Fruit fly (Drosophila melanogaster) whole organism, prepupa: Measurements from ENCODE around the gene CG12517.

Source experiments
- CG31627 ChIP-seq: fragments of 200-800 bp; sonication (Bioruptor generic); optimal IDR thresholded peaks from 3 replicates; lab custom pipeline; 2016; ENCODE audit warnings: missing biosample characterization, missing genetic modification characterization
- CG34406 ChIP-seq: fragments of 200-800 bp; sonication (Bioruptor generic); optimal IDR thresholded peaks from 3 replicates; lab custom pipeline; 2016; ENCODE audit warnings: missing biosample characterization, missing genetic modification characterization
- CG6792 ChIP-seq: fragments of 200-800 bp; sonication (Bioruptor generic); optimal IDR thresholded peaks from 3 replicates; lab custom pipeline; 2016; ENCODE audit warnings: missing biosample characterization, missing genetic modification characterization
- CG8119 ChIP-seq: fragments of 200-800 bp; sonication (Bioruptor generic); IDR thresholded peaks from 3 replicates; pipeline ENCODE4 v1.3.6; 2022; ENCODE audit warnings: missing biosample characterization, missing genetic modification characterization
- CG8319 ChIP-seq: fragments of 200-800 bp; sonication (Bioruptor generic); optimal IDR thresholded peaks from 3 replicates; lab custom pipeline; 2016; ENCODE audit warnings: missing biosample characterization, missing genetic modification characterization
- Eip78C ChIP-seq: fragments of 200-800 bp; sonication (Bioruptor generic); peaks from one replicate; lab custom pipeline; 2016; ENCODE audit warnings: missing biosample characterization, missing genetic modification characterization
- Ets21C ChIP-seq: fragments of 200-800 bp; sonication (Bioruptor generic); optimal IDR thresholded peaks from 3 replicates; lab custom pipeline; 2016; ENCODE audit warnings: missing biosample characterization, missing genetic modification characterization
- Hr38 ChIP-seq: sonication (Bioruptor generic); optimal IDR thresholded peaks from 2 replicates; lab custom pipeline; 2016; ENCODE audit warnings: missing biosample characterization, missing genetic modification characterization
- Hr39 ChIP-seq: fragments of 200-800 bp; sonication (Bioruptor generic); optimal IDR thresholded peaks from 2 replicates; lab custom pipeline; 2016; ENCODE audit warnings: missing biosample characterization, missing genetic modification characterization
- Sox102F ChIP-seq: fragments of 200-800 bp; sonication (Bioruptor generic); optimal IDR thresholded peaks from 2 replicates; lab custom pipeline; 2016; ENCODE audit warnings: missing biosample characterization, mild to moderate bottlenecking, missing genetic modification characterization
- acj6 ChIP-seq: fragments of 200-800 bp; sonication (Bioruptor generic); optimal IDR thresholded peaks from 3 replicates; lab custom pipeline; 2016; ENCODE audit warnings: missing biosample characterization, missing genetic modification characterization
- eg ChIP-seq: fragments of 200-800 bp; sonication (Bioruptor generic); IDR thresholded peaks from 3 replicates; pipeline ENCODE4 v1.3.6; 2022; ENCODE audit warnings: missing biosample characterization, missing genetic modification characterization
- fkh ChIP-seq: fragments of 200-800 bp; sonication (Bioruptor generic); optimal IDR thresholded peaks from 3 replicates; lab custom pipeline; 2017; ENCODE audit warnings: missing biosample characterization, mild to moderate bottlenecking, missing genetic modification characterization, moderate library complexity
- salr ChIP-seq, 2 experiments: fragments of 200-800 bp; sonication (Bioruptor generic); optimal IDR thresholded peaks; 3 replicates each; lab custom pipeline; 2016 to 2018; ENCODE audit warnings: missing biosample characterization in 2 of 2, missing genetic modification characterization in 2 of 2, mild to moderate bottlenecking in 1 of 2
- spab ChIP-seq: fragments of 200-800 bp; sonication (Bioruptor generic); optimal IDR thresholded peaks from 2 replicates; lab custom pipeline; 2017; ENCODE audit warnings: missing biosample characterization, mild to moderate bottlenecking, missing genetic modification characterization, missing genetic modification reagents

CG12517 gene

DNA sequence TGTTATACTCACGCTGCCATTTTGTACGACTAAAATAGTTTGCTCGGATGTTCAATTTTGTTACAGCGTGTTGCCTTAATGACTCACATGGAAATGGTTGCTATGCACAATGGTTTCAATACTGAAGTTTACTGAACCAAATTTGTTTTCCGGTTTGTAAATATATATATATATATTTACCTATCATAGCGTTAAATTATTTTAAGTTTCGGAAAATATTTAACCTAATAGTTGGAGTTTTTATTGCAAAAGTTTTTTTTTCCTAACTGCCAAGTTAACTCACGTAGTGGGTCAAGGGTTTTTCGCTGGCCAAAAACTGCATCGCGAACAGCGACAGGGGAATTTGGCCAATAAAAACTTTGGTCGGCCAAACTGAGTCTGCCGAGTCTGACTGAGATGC lies 38.8 kb downstream of the CG12517 start, which contains the start of gene CG7309:
Gene CG7309 (minus strand): TSS at position 101 of the 400 bp plus-strand sequence.
- TF ChIP-seq eg (no peak), CG6792 (GFP tag; lab: Kevin White, UChicago) (no peak), CG31627 (no peak), Eip78C (GFP tag; lab: Kevin White, UChicago) (no peak), CG8119 (GFP tag; lab: Robert Waterston, UW) (no peak), Hr38 (GFP tag; lab: Kevin White, UChicago) (no peak), Ets21C (GFP tag; lab: Kevin White, UChicago) (no peak), salr (GFP tag; optimal IDR thresholded peaks at IDR 0.05; lab: Kevin White, UChicago) (no peak), acj6 (GFP tag; lab: Kevin White, UChicago) (no peak), Hr39 (GFP tag; lab: Kevin White, UChicago) (no peak), fkh (GFP tag; lab: Kevin White, UChicago) (no peak), CG8319 (no peak), spab (no peak), CG34406 (GFP tag; lab: Kevin White, UChicago) (no peak)

DNA sequence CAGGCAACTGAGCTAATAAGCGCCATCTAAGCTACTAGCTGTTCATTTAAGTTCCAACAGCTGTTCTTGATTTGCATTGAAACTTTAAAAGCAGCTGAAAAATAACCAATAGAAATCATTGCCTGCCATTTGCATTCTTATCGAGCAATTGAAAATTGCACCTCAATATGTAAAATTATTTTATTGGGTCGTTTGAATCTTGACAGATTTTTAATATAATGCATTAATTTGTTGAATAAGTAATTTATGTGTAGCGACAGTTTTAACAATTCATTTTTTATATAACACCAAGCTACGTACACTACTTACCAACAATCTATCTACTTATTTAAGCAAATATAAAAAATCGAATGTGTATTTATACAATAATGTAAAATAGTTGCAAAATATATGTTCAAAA lies 40.6 kb downstream of the CG12517 start, which contains the start of gene CG14069:
Gene CG14069 (minus strand): TSS at position 101 of the 400 bp plus-strand sequence.
- no peak for TF ChIP-seq Sox102F (GFP tag; lab: Kevin White, UChicago)
- TF ChIP-seq, all 60 proteins: peak for 0
